Worm (Caenorhabditis elegans) whole organism, dauer: ENCODE results near the gene str-79.

ENCODE experiments used
- unc-62 ChIP-seq: sonication (generic microtip); optimal IDR thresholded peaks from 2 replicates; lab custom pipeline; 2017; ENCODE audit warnings: missing biosample characterization, missing genetic modification reagents, missing genetic modification characterization

The str-79 gene

DNA sequence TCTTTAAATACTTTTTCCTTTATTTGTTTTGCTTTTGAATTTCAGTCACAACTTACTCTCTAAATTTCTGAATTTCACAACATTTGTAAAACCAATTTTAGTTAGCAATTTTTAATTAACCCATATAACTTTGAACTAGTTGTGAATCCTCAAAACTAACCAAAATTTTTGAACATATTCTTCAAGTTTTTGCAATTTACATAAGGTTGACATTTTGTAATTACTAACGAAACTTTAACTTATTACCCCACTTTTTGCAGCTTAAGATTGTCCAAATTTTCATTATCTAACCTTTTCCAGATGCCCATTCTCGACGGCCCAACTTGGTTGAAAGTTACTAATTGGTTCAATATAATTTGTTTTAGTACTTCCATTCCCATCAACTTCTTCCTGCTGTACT, at the start of gene str-79:
str-79 (plus strand) TSS at position 301 of the 400 bp plus-strand sequence.
- no peak for TF ChIP-seq unc-62 (GFP tag; lab: Kevin White, UChicago)

DNA sequence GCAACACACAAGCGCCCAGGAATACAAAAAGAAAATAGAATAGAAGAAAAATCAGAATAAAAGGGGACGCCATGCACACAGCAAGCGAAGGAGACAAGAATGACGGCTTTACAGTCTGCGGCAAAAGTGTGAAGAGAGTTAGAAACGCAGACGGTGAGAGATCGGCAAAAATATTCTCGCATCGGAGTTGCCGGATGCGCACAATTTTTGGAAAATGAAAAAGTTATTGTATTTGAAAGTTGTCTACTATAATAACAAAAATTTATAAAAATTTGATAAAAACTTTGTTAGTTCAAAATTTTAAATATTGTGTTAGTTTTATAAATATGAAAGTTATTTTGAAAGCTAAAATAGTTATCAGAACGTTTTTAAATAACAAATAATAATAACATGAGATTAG, 47.4 kb upstream of the str-79 start, which contains the start of gene ZC53.22:
ZC53.22 (minus strand) TSS at position 101 of the 400 bp plus-strand sequence.
- TF ChIP-seq unc-62 (GFP tag; lab: Kevin White, UChicago): no peak

DNA sequence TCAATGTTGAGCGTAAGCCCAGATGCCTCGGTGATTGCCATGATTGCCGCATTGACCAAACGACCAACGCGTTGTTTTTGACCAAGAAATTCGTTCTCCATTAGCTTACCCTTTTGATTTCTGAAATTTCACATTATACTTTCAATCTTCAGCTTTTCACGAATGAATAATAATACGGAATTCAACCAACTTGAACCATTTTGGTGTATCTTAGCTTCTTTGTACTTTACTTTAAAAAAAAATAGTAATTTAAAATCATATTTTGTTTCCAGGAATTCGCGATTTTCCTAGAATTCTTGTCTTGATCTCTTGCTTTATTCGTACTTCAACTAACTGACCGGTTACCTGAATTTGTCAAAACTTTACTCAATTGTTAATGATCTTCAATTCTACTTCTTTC, 45.5 kb upstream of the str-79 start, which contains the start of gene ZC53.2:
ZC53.2 (minus strand) TSS at position 101 of the 400 bp plus-strand sequence.
- no peak for TF ChIP-seq unc-62 (GFP tag; lab: Kevin White, UChicago)

DNA sequence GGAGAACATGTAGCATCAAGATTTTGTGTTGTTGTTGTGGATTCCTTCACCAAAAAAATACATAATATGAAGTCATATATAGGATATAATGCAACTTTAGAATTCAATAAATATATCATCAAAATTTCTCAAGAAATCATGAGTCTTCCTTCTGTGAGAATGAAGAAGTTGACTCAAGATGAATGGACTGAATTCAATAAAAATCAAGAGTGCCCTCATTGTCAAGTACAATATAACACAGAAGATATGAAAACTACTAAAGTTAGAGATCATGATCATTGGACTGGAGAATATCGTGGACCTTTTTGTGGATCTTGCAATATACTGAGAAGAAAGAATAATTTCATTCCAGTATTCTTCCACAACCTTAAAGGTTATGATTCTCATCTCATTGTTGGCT, 34.2 kb upstream of the str-79 start:
- no peak for TF ChIP-seq unc-62 (GFP tag; lab: Kevin White, UChicago)

DNA sequence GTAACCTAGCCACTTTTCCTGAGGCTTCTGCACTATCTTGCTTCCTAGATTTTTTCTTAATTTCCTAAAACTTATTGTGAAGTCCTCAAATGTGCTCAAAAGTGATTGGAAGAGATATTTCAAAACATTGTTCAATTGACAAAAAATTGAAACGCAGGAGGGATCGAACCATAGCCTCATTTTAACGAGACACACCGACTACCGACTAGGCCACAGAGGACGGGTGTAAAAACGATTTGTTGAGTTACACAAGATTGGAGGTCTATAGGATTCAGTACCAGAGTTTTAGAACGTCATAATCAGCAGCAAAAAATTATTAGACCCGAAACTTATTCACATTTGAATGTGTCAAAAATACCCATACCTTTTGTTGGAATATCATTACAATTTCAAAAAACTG, 30.4 kb upstream of the str-79 start:
- TF ChIP-seq unc-62 (GFP tag; lab: Kevin White, UChicago): no peak

DNA sequence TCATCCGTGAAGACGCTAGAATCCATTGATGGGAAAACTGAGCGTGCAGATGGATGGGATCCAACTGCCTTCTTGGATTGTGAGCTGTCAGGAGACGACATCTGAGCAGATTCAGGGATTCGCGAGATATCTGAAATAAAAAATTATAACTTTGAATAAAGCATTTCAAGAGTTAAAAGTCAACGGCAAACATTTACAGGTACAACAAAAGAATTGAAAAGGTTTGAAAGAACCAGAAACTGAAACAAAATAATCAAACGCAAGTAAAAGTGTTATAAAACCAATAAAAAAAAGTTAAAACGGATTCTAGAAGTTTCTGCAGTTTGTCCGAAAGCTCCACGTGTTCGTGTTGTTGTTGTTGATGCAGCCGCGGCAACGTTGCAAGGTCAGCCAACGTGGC, 29.8 kb upstream of the str-79 start, which contains the start of gene Y59E1A.4:
Y59E1A.4 (minus strand) TSS at position 101 of the 400 bp plus-strand sequence.
- no peak for TF ChIP-seq unc-62 (GFP tag; lab: Kevin White, UChicago)

DNA sequence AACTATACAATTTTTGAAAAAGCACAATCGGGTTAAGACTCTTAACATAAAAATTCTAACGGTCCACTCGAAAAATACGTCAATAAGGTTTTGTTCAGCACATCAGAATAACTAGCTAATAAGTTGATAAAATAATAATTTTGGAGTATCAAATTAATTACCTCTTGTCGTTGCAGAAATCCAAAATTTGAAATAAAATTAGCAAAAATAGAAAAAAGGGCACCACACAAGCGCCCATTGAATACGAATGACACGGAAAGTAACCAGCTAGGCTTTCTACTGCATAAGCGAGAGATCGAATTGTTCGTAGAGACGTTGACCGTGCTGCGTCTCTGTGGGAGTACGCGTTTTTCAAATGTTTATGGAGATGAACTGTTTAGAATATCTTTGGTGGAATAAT, 10.6 kb upstream of the str-79 start:
- TF ChIP-seq unc-62 (GFP tag; lab: Kevin White, UChicago): no peak

DNA sequence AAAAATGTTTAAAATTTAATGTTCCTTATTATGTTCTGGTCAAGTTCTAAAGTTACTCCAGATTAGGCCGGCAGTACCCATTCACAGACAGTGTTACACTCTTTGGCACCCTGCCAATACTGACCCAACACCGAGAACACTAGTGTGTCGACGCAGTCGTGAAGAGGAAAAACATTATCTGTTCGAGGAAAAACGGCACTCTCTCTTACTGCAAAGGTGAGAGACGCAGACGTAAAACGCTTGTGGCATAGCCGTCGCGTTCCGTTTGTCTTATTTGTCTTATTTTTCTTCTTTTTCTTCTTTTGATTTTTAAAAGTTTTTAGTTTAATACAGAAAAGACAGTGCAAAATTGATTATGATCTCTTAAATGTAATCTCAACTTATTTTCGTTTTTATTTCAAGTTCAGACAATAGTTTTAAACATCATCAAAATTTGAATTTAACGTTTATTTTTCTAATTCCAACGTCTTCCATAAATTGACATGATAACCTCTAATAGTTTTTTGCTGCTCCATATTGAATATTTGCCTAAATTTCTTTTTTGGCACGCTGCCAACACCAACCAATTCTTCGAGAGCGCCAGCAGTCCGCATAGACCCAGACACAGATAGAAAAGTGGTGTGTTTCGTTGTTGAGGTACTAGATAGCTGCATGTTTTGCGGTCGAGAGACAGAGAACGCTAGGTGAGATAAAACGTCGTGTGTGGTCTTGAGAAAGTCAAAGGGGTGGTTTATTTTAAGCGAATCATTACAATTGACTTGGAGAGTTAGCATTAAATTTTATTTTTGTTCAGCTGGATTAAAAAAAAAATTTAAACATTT, 8.6 kb upstream of the str-79 start:
- no peak for TF ChIP-seq unc-62 (GFP tag; lab: Kevin White, UChicago)

DNA sequence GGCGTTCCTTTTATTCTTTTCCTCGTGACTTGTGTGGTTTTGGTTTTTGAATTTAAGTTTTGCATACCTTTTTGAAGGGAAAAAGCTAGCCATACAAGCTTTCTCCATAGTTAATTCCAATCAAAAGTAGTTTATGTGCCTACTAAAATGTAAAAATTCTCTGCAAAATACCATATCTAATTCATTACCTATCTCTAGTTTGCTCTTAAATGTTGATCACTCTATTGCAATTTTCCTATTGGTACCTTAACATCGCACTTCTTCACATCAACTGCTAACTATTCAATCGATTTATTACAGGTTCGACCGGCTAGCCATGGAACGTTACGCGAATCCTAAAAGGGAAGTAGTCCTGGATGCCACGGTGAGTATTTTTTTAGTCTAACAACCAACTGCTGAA, 7.4 kb upstream of the str-79 start, which contains the start of gene F52D2.7:
F52D2.7 (plus strand) TSS at position 301 of the 400 bp plus-strand sequence.
- TF ChIP-seq unc-62 (GFP tag; lab: Kevin White, UChicago): no peak

DNA sequence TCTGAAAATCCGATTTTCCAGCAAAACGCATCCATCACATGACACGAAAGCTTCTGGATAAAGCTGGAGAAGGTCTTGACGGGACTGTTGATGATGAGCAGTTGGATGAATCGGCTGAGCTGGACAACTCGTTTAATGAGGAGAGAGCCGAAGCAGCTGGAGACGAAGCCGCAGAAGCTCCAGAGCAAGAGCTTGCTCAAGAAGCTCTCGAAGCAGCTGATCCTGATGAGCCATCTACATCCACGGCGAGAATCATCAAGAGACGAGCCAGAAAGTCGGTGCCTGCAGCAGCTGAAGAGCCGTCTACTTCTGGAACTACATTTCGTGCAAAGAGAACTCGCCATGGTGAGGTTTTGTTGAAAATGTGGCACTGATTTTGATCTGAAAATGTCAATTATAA, 5.3 kb upstream of the str-79 start:
- no peak for TF ChIP-seq unc-62 (GFP tag; lab: Kevin White, UChicago)

DNA sequence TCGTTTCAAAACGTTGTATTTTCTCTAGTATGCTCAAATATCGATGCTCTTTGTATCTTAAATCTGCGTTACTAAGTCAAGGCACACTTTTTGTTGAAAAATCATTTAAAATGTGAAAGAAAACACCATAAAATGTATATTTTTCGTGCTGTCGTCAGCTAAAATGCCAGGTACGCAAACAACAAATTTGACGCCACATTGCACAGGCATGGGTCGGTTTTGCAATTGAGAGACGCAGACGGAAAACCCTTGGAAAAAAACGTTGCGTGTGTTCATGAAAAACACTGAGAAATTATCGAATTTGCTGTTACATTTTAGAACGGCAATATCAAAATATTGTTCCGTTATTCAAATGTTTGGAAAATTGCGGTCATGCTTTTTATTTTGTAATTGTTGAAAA, 4.8 kb upstream of the str-79 start:
- no peak for TF ChIP-seq unc-62 (GFP tag; lab: Kevin White, UChicago)

DNA sequence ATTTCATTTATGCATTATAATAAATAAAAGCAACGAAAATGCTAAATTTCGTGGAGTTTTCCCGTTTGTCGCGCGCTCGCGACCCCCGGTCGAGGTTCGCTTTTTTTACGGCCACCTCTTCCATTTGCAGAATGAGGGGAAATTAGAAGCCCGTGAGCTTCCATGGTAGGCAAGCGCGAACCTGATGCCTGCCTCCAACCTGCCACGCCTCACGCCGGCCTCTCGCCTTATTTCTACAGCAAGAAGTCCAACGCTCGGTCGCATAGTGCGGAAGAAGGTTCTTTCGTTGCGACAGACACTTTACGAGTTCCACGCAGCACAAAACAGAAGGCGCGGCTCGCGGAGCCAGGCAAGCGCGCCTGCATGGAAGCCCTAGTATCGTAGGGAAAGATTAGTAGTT, 2.0 kb downstream of the str-79 start:
- no peak for TF ChIP-seq unc-62 (GFP tag; lab: Kevin White, UChicago)

DNA sequence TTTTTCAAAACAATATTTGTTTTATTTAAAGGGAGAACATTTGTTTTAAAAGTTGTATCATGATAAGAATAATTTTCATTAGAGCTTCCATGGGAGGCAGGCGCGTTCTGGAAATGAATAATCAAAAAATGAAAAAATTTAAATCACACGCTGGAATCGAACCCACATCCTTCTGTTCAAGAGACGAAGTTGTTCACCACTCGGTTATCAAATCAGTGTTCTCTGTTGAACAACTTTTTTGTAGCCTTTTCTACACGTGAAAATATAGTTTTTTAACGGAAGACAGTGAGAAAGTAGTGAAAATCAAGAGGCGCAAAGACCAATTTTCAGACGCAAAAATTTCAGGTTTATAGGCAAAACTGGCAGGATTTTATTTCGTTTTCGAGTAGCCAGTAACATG, 3.1 kb downstream of the str-79 start:
- TF ChIP-seq unc-62 (GFP tag; lab: Kevin White, UChicago): no peak

DNA sequence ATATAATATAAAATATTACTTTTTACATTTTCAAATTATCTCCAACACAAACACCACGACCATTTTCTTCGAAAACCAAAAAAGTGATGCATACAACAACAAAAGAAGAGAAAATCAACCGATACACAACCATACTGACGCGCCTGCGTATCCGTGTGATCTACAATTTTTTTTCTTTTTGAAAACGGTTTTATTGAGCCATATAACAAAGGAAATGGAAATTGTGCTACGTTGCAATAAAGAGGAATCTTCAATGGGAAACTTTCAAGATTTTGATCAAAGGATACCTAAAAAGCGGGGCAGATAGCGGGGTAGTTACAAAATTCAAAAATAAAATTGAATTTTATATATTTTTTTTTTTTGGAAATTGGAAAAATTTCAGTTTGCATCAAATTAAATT, 5.0 kb downstream of the str-79 start, which contains the start of gene F52D2.5:
F52D2.5 (minus strand) TSS at position 101 of the 400 bp plus-strand sequence.
- TF ChIP-seq unc-62 (GFP tag; lab: Kevin White, UChicago): no peak

DNA sequence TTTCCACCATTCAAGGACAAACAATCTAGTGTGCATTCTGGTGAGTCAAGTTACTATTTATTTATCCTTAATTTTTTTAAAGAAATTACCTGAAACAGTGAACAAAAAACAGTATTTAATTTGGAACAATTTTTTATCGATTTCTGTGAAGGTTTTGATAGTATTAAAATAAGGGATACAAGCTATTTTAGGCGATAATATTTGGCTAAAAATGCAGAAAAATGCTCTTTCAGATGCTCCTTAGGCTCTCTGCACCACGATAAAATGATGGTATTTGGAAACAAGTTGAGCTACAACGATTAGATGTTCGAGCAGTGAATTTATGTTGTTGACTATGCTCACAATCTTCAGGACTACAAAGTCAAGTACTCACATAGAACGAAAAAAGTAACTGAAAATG, 6.0 kb downstream of the str-79 start, which contains the start of gene F52D2.6:
F52D2.6 (plus strand) TSS at position 301 of the 400 bp plus-strand sequence.
- TF ChIP-seq unc-62 (GFP tag; lab: Kevin White, UChicago): no peak

DNA sequence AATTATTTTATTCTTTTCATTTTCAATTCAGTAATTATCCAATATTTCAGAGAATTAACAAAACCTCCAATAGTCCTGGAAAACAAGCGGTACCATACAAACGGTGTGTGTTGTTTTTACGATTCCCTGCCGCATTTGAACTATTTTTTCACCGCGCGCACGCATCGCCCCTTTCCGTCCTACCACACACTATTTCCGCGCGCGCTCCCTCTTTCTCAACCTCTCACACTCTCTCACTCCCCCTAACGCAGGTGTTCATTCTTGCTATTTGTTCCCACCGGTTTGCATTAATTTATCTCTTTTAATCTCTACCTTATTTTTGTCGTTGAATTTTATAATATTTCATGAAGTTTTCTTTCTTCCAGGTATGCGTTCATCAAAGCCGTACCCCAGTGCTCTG, 8.0 kb downstream of the str-79 start, which contains the start of gene F52D2.12:
F52D2.12 (plus strand) TSS at position 307 of the 400 bp plus-strand sequence.
- no peak for TF ChIP-seq unc-62 (GFP tag; lab: Kevin White, UChicago)

DNA sequence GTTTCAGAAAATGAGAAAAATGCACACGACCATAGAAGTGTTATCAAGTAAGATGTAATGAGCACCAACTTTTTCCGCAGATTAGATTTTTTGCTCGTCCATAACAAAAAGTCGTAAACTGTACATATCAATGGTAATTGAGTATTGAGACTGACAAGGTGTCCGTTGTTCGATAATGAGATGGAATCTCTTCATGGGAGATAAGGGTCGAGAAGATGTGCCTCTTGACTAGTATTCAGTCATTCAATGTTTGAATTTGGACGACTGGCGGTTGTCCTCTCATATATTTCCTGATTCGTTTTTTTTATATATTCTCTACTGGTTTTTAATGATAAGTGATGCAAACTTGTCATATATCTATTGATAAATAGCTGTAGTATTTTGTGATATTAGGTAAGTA, 12.0 kb downstream of the str-79 start:
- no peak for TF ChIP-seq unc-62 (GFP tag; lab: Kevin White, UChicago)
